Worm (Caenorhabditis elegans) whole organism, mixed stage, embryonic: Measurements from ENCODE around the gene C07D10.1.

ENCODE experiments used
- M03D4.4 ChIP-seq: sonication (generic microtip); optimal IDR thresholded peaks from 2 replicates; lab custom pipeline; 2017; ENCODE audit warnings: mild to moderate bottlenecking, missing genetic modification characterization, missing compliant biosample characterization
- bed-3 ChIP-seq: fragments of 200-800 bp; sonication (Bioruptor generic); optimal IDR thresholded peaks from 3 replicates; lab custom pipeline; 2018; ENCODE audit warnings: mild to moderate bottlenecking, missing genetic modification characterization, moderate library complexity, missing compliant biosample characterization
- blmp-1 ChIP-seq: fragments of 150-350 bp; optimal IDR thresholded peaks from 2 replicates; lab custom pipeline; 2014; ENCODE audit warnings: missing biosample characterization, missing genetic modification characterization
- ceh-39 ChIP-seq: fragments of 150-350 bp; optimal IDR thresholded peaks from 2 replicates; lab custom pipeline; 2014; ENCODE audit warnings: missing biosample characterization, missing genetic modification characterization
- ceh-43 ChIP-seq: fragments of 200-800 bp; sonication (Bioruptor generic); optimal IDR thresholded peaks from 2 replicates; lab custom pipeline; 2018; ENCODE audit warnings: mild to moderate bottlenecking, missing genetic modification characterization, moderate library complexity, missing compliant biosample characterization
- ceh-83 ChIP-seq: fragments of 200-800 bp; sonication (Bioruptor generic); optimal IDR thresholded peaks from 2 replicates; lab custom pipeline; 2018; ENCODE audit warnings: mild to moderate bottlenecking, missing genetic modification characterization, missing compliant biosample characterization
- ces-1 ChIP-seq: fragments of 150-350 bp; optimal IDR thresholded peaks from 2 replicates; lab custom pipeline; 2014; ENCODE audit warnings: missing biosample characterization, missing genetic modification reagents, missing genetic modification characterization
- drap-1 ChIP-seq: fragments of 200-800 bp; sonication (Bioruptor generic); optimal IDR thresholded peaks from 3 replicates; lab custom pipeline; 2018; ENCODE audit warnings: mild to moderate bottlenecking, missing genetic modification characterization, missing compliant biosample characterization
- elt-1 ChIP-seq: sonication (generic microtip); optimal IDR thresholded peaks from 2 replicates; lab custom pipeline; 2017; ENCODE audit warnings: missing genetic modification characterization, mild to moderate bottlenecking, missing compliant biosample characterization, antibody characterized with exemption, moderate library complexity, borderline replicate concordance; ENCODE audit not compliant: insufficient read depth
- elt-3 ChIP-seq: fragments of 150-350 bp; optimal IDR thresholded peaks from 2 replicates; lab custom pipeline; 2014; ENCODE audit warnings: missing biosample characterization, missing genetic modification characterization
- flh-1 ChIP-seq: fragments of 200-800 bp; sonication (Bioruptor generic); optimal IDR thresholded peaks from 2 replicates; lab custom pipeline; 2018; ENCODE audit warnings: mild to moderate bottlenecking, missing genetic modification characterization, moderate library complexity, missing compliant biosample characterization
- ham-2 ChIP-seq: fragments of 200-800 bp; sonication (Bioruptor generic); optimal IDR thresholded peaks from 2 replicates; lab custom pipeline; 2018; ENCODE audit warnings: mild to moderate bottlenecking, missing genetic modification characterization, missing compliant biosample characterization
- hlh-1 ChIP-seq: fragments of 150-350 bp; optimal IDR thresholded peaks from 2 replicates; lab custom pipeline; 2014; ENCODE audit warnings: missing biosample characterization, missing genetic modification reagents, missing genetic modification characterization
- lin-13 ChIP-seq: fragments of 150-350 bp; optimal IDR thresholded peaks from 2 replicates; lab custom pipeline; 2014; ENCODE audit warnings: missing biosample characterization, missing genetic modification characterization
- lin-32 ChIP-seq: fragments of 200-800 bp; sonication (Bioruptor generic); optimal IDR thresholded peaks from 2 replicates; lab custom pipeline; 2018; ENCODE audit warnings: mild to moderate bottlenecking, missing genetic modification characterization, missing compliant biosample characterization
- lsy-2 ChIP-seq: fragments of 150-350 bp; optimal IDR thresholded peaks from 2 replicates; lab custom pipeline; 2014; ENCODE audit warnings: missing biosample characterization, missing genetic modification characterization
- mep-1 ChIP-seq: fragments of 150-350 bp; optimal IDR thresholded peaks from 2 replicates; lab custom pipeline; 2017; ENCODE audit warnings: missing biosample characterization, missing genetic modification reagents, missing genetic modification characterization, inconsistent platforms
- nhr-12 ChIP-seq: fragments of 150-350 bp; optimal IDR thresholded peaks from 2 replicates; lab custom pipeline; 2014; ENCODE audit warnings: missing biosample characterization, missing genetic modification characterization
- nhr-2 ChIP-seq: fragments of 150-350 bp; optimal IDR thresholded peaks from 2 replicates; lab custom pipeline; 2014; ENCODE audit warnings: missing biosample characterization, missing genetic modification characterization
- nhr-28 ChIP-seq: fragments of 150-350 bp; optimal IDR thresholded peaks from 2 replicates; lab custom pipeline; 2014; ENCODE audit warnings: missing biosample characterization, missing genetic modification characterization
- nhr-76 ChIP-seq: sonication (generic microtip); optimal IDR thresholded peaks from 2 replicates; lab custom pipeline; 2017; ENCODE audit warnings: missing biosample characterization, missing genetic modification characterization
- pha-4 ChIP-seq: fragments of 150-350 bp; optimal IDR thresholded peaks from 2 replicates; lab custom pipeline; 2018; ENCODE audit warnings: missing biosample characterization, missing genetic modification reagents, missing genetic modification characterization
- sem-2 ChIP-seq: fragments of 200-800 bp; sonication (Bioruptor generic); optimal IDR thresholded peaks from 2 replicates; lab custom pipeline; 2018; ENCODE audit warnings: mild to moderate bottlenecking, missing genetic modification characterization, missing compliant biosample characterization
- snpc-4 ChIP-seq: fragments of 150-350 bp; optimal IDR thresholded peaks from 2 replicates; lab custom pipeline; 2014; ENCODE audit warnings: missing biosample characterization, missing genetic modification characterization
- sptf-1 ChIP-seq: sonication (generic microtip); optimal IDR thresholded peaks from 2 replicates; lab custom pipeline; 2017; ENCODE audit warnings: mild to moderate bottlenecking, missing genetic modification characterization, moderate library complexity, missing compliant biosample characterization
- tbx-8 ChIP-seq: fragments of 200-800 bp; sonication (Bioruptor generic); optimal IDR thresholded peaks from 2 replicates; lab custom pipeline; 2018; ENCODE audit warnings: mild to moderate bottlenecking, missing genetic modification characterization, moderate library complexity, missing compliant biosample characterization
- unc-120 ChIP-seq: sonication (generic microtip); optimal IDR thresholded peaks from 2 replicates; lab custom pipeline; 2017; ENCODE audit warnings: missing genetic modification characterization, missing compliant biosample characterization; ENCODE audit not compliant: poor library complexity, severe bottlenecking
- unc-39 ChIP-seq: fragments of 150-350 bp; optimal IDR thresholded peaks from 2 replicates; lab custom pipeline; 2014; ENCODE audit warnings: missing biosample characterization, missing genetic modification characterization
- unc-62 ChIP-seq: fragments of 150-350 bp; optimal IDR thresholded peaks from 2 replicates; lab custom pipeline; 2014; ENCODE audit warnings: missing biosample characterization, missing genetic modification reagents, missing genetic modification characterization
- zip-8 ChIP-seq: fragments of 150-350 bp; optimal IDR thresholded peaks from 2 replicates; lab custom pipeline; 2014; ENCODE audit warnings: missing biosample characterization, missing genetic modification characterization
- ztf-11 ChIP-seq: fragments of 150-350 bp; optimal IDR thresholded peaks from 2 replicates; lab custom pipeline; 2014; ENCODE audit warnings: missing biosample characterization, missing genetic modification characterization

Gene C07D10.1

ce11 chrII:7357176-7357575 is 41.6 kb upstream of the C07D10.1 start:
- TF ChIP-seq elt-1 (tag; lab: Kevin White, UChicago) (no peak), unc-62 (GFP tag; lab: Kevin White, UChicago) (peak; percentile 79), lin-13 (no peak), hlh-1 (tag; lab: Kevin White, UChicago) (peak; percentile 70), tbx-8 (GFP tag; lab: Kevin White, UChicago) (no peak)

- TF ChIP-seq nhr-12 (no peak), flh-1 (GFP tag; lab: Kevin White, UChicago) (no peak), ces-1 (GFP tag; lab: Kevin White, UChicago) (no peak), elt-1 (tag; lab: Kevin White, UChicago) (no peak), unc-62 (GFP tag; lab: Kevin White, UChicago) (peak; percentile 3), nhr-28 (tag; lab: Kevin White, UChicago) (no peak), hlh-1 (tag; lab: Kevin White, UChicago) (no peak), zip-8 (tag; lab: Kevin White, UChicago) (no peak), unc-39 (tag; lab: Kevin White, UChicago) (no peak), pha-4 (tag; lab: Kevin White, UChicago) (no peak), nhr-2 (tag; lab: Kevin White, UChicago) (no peak), blmp-1 (tag; lab: Kevin White, UChicago) (peak; percentile 75), lin-32 (GFP tag; lab: Kevin White, UChicago) (no peak), mep-1 (tag; lab: Kevin White, UChicago) (no peak), nhr-76 (no peak), sptf-1 (tag; lab: Kevin White, UChicago) (no peak), ceh-83 (GFP tag; lab: Kevin White, UChicago) (no peak)
Observed at ce11 chrII:7358489-7358943, 40.3 kb upstream of the C07D10.1 start, which contains the start of gene insc-1. Gene insc-1 (plus strand): TSS chrII:7358893.

DNA sequence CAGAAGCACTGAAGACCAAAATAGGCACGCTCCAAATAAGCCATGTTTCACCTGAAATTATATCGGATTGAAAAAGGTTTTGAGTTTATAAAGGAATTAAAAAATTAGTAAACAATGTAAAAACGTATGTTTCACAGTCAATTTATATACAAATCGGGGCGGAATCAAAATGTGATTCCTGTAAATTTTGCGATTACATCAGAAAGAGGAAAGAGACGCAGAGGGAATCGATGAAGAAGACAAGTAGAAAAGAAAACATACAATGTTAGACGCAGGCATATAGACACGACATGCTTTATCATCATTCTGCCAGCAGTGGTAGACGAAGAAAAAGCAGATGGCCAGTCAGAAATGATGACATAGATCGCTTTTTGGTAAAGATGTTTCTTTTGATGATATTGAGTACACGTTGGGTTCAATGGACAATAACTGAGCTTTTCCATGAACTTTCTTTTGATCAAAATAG is 34.8 kb upstream of the C07D10.1 start, which contains the start of gene msra-1:
TSS of gene msra-1 (minus strand) at position 51 of the 466 bp plus-strand sequence.
- TF ChIP-seq nhr-12 = no peak
- no peak for TF ChIP-seq bed-3 (GFP tag; lab: Kevin White, UChicago)
- peak; percentile 21 for TF ChIP-seq unc-120 (tag; lab: Kevin White, UChicago)
- TF ChIP-seq unc-62 (GFP tag; lab: Kevin White, UChicago) = peak; percentile 82
- TF ChIP-seq ztf-11 = no peak
- no peak for TF ChIP-seq mep-1 (tag; lab: Kevin White, UChicago)
- TF ChIP-seq ces-1 (GFP tag; lab: Kevin White, UChicago) = peak; percentile 46
- peak; percentile 24 for TF ChIP-seq hlh-1 (tag; lab: Kevin White, UChicago)
- TF ChIP-seq ceh-39 (tag; lab: Kevin White, UChicago) = peak; percentile 65
- no peak for TF ChIP-seq snpc-4 (tag; lab: Kevin White, UChicago)
- no peak for TF ChIP-seq nhr-76
- no peak for TF ChIP-seq M03D4.4 (tag; lab: Kevin White, UChicago)
- TF ChIP-seq nhr-28 (tag; lab: Kevin White, UChicago) = no peak
- TF ChIP-seq lsy-2 (tag; lab: Kevin White, UChicago) = no peak
- TF ChIP-seq elt-1 (tag; lab: Kevin White, UChicago) = peak; percentile 18
- no peak for TF ChIP-seq sem-2 (GFP tag; lab: Kevin White, UChicago)
- no peak for TF ChIP-seq nhr-2 (tag; lab: Kevin White, UChicago)

DNA sequence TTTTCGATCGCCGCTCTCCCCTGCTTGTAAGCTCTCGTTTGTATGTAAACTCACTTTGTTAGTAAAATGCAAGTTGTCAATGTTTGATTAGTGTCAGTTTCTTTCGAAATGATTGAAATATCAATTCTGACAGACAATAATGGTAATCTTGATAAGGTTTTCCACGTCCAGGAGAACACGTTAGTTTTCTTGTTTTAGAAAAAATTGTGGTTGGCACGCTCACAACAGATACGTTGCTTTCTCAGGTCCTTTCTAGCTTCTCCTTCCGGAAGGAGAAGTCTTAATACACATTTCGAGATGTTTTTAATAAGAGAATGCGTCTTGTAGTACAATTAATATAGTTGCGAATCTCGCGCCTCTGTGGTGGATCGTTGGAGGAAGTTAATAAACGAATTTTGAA is 30.1 kb upstream of the C07D10.1 start, which contains the start of gene F43E2.6:
TSS of gene F43E2.6 (minus strand) at position 101 of the 400 bp plus-strand sequence.
- TF ChIP-seq nhr-76 (no peak), hlh-1 (tag; lab: Kevin White, UChicago) (no peak), elt-3 (tag; lab: Kevin White, UChicago) (no peak), tbx-8 (GFP tag; lab: Kevin White, UChicago) (no peak), blmp-1 (tag; lab: Kevin White, UChicago) (no peak), lin-32 (GFP tag; lab: Kevin White, UChicago) (no peak), M03D4.4 (tag; lab: Kevin White, UChicago) (no peak), drap-1 (GFP tag; lab: Kevin White, UChicago) (no peak), ztf-11 (no peak), ceh-43 (GFP tag; lab: Kevin White, UChicago) (no peak), ham-2 (GFP tag; lab: Kevin White, UChicago) (no peak), nhr-2 (tag; lab: Kevin White, UChicago) (no peak), ceh-83 (GFP tag; lab: Kevin White, UChicago) (no peak), elt-1 (tag; lab: Kevin White, UChicago) (no peak), nhr-12 (no peak), snpc-4 (tag; lab: Kevin White, UChicago) (no peak)
